Worm (Caenorhabditis elegans) whole organism, young adult: ENCODE measurements around the gene srlf-35.

Experiments used
- B0019.2 ChIP-seq: fragments of 200-800 bp; sonication (Bioruptor generic); conservative IDR thresholded peaks from 2 replicates; pipeline ENCODE4 v1.3.6; 2022; ENCODE audit warnings: missing genetic modification reagents, missing genetic modification characterization, missing compliant biosample characterization
- B0261.1 ChIP-seq: sonication (generic microtip); optimal IDR thresholded peaks from 2 replicates; lab custom pipeline; 2016; ENCODE audit warnings: mild to moderate bottlenecking, missing genetic modification characterization, moderate library complexity, missing compliant biosample characterization
- C17E4.6 ChIP-seq: fragments of 200-800 bp; sonication (Bioruptor generic); IDR thresholded peaks from 2 replicates; pipeline ENCODE4 v1.3.6; 2022; ENCODE audit warnings: missing genetic modification reagents, missing genetic modification characterization, missing compliant biosample characterization
- F10E7.11 ChIP-seq: sonication (generic microtip); optimal IDR thresholded peaks from 2 replicates; lab custom pipeline; 2017; ENCODE audit warnings: mild to moderate bottlenecking, missing genetic modification characterization, moderate library complexity, missing compliant biosample characterization
- F22D6.2 ChIP-seq: sonication (generic microtip); optimal IDR thresholded peaks from 2 replicates; lab custom pipeline; 2016; ENCODE audit warnings: mild to moderate bottlenecking, missing genetic modification characterization, missing compliant biosample characterization
- F37B4.10 ChIP-seq: fragments of 200-800 bp; sonication (Bioruptor generic); IDR thresholded peaks from 2 replicates; pipeline ENCODE4 v1.3.6; 2022; ENCODE audit warnings: missing genetic modification characterization, missing compliant biosample characterization
- F49E8.2 ChIP-seq: sonication (generic microtip); optimal IDR thresholded peaks from 3 replicates; lab custom pipeline; 2017; ENCODE audit warnings: missing genetic modification characterization, mild to moderate bottlenecking, missing compliant biosample characterization, antibody characterized with exemption, moderate library complexity; ENCODE audit not compliant: insufficient read depth
- K11D2.4 ChIP-seq: fragments of 200-800 bp; sonication (Bioruptor generic); IDR thresholded peaks from 2 replicates; pipeline ENCODE4 v1.3.6; 2022; ENCODE audit warnings: missing genetic modification reagents, missing genetic modification characterization, missing compliant biosample characterization
- T07F8.4 ChIP-seq: sonication (generic microtip); optimal IDR thresholded peaks from 2 replicates; lab custom pipeline; 2016; ENCODE audit warnings: mild to moderate bottlenecking, missing genetic modification characterization, moderate library complexity, missing compliant biosample characterization
- Y56A3A.18 ChIP-seq: fragments of 200-800 bp; sonication (Bioruptor generic); IDR thresholded peaks from 2 replicates; pipeline ENCODE4 v1.3.6; 2022; ENCODE audit warnings: missing genetic modification reagents, missing genetic modification characterization, missing compliant biosample characterization
- Y95B8A.8 ChIP-seq: fragments of 200-800 bp; sonication (Bioruptor generic); IDR thresholded peaks from 2 replicates; pipeline ENCODE4 v1.3.6; 2022; ENCODE audit warnings: missing genetic modification reagents, missing genetic modification characterization, missing compliant biosample characterization
- ama-1 ChIP-seq, 3 experiments: fragments of 150-350 bp in 1 of 3; sonication (generic microtip) in 2 of 3; optimal IDR thresholded peaks; 2 replicates each; lab custom pipeline; 2014 to 2018; ENCODE audit warnings: missing biosample characterization in 2 of 3, missing genetic modification characterization in 2 of 3, missing genetic modification reagents in 2 of 3
- aptf-2 ChIP-seq: fragments of 200-800 bp; sonication (Bioruptor generic); conservative IDR thresholded peaks from 2 replicates; pipeline ENCODE4 v1.3.6; 2022; ENCODE audit warnings: missing genetic modification reagents, missing genetic modification characterization, missing compliant biosample characterization
- aptf-3 ChIP-seq: fragments of 200-800 bp; sonication (Bioruptor generic); IDR thresholded peaks from 2 replicates; pipeline ENCODE4 v1.3.6; 2022; ENCODE audit warnings: missing genetic modification characterization, missing compliant biosample characterization
- atf-7 ChIP-seq: sonication (generic microtip); optimal IDR thresholded peaks from 2 replicates; lab custom pipeline; 2017; ENCODE audit warnings: mild to moderate bottlenecking, missing genetic modification characterization, missing compliant biosample characterization
- athp-1 ChIP-seq: sonication (generic microtip); optimal IDR thresholded peaks from 2 replicates; lab custom pipeline; 2017; ENCODE audit warnings: mild to moderate bottlenecking, missing genetic modification characterization, missing compliant biosample characterization
- ceh-40 ChIP-seq: fragments of 200-800 bp; sonication (Bioruptor generic); IDR thresholded peaks from 2 replicates; pipeline ENCODE4 v1.3.6; 2022; ENCODE audit warnings: missing genetic modification characterization, missing compliant biosample characterization
- chd-7 ChIP-seq: sonication (generic microtip); optimal IDR thresholded peaks from 2 replicates; lab custom pipeline; 2016; ENCODE audit warnings: mild to moderate bottlenecking, missing genetic modification characterization, moderate library complexity, missing compliant biosample characterization
- dpl-1 ChIP-seq: fragments of 150-350 bp; optimal IDR thresholded peaks from 2 replicates; lab custom pipeline; 2014; ENCODE audit warnings: missing biosample characterization, missing genetic modification reagents, missing genetic modification characterization
- egl-18 ChIP-seq: fragments of 200-800 bp; sonication (Bioruptor generic); IDR thresholded peaks from 2 replicates; pipeline ENCODE4 v1.3.6; 2022; ENCODE audit warnings: missing genetic modification reagents, missing genetic modification characterization, missing compliant biosample characterization
- hmg-1.2 ChIP-seq: fragments of 200-800 bp; sonication (Bioruptor generic); IDR thresholded peaks from 2 replicates; pipeline ENCODE4 v1.3.6; 2022; ENCODE audit warnings: missing genetic modification reagents, missing genetic modification characterization, missing compliant biosample characterization
- hmg-20 ChIP-seq: fragments of 200-800 bp; sonication (Bioruptor generic); IDR thresholded peaks from 2 replicates; pipeline ENCODE4 v1.3.6; 2022; ENCODE audit warnings: missing genetic modification reagents, missing genetic modification characterization, missing compliant biosample characterization
- lag-1 ChIP-seq: fragments of 200-800 bp; sonication (Bioruptor generic); IDR thresholded peaks from 2 replicates; pipeline ENCODE4 v1.3.6; 2022; ENCODE audit warnings: missing genetic modification reagents, missing genetic modification characterization, missing compliant biosample characterization
- lin-40 ChIP-seq: sonication (generic microtip); optimal IDR thresholded peaks from 2 replicates; lab custom pipeline; 2016; ENCODE audit warnings: missing genetic modification characterization, mild to moderate bottlenecking, missing compliant biosample characterization, missing genotype, missing genetic modification reagents
- lsy-27 ChIP-seq: sonication (generic microtip); optimal IDR thresholded peaks from 2 replicates; lab custom pipeline; 2017; ENCODE audit warnings: missing genetic modification characterization, mild to moderate bottlenecking, missing compliant biosample characterization, antibody characterized with exemption, missing genotype, borderline replicate concordance; ENCODE audit not compliant: insufficient read depth
- madf-10 ChIP-seq: sonication (generic microtip); optimal IDR thresholded peaks from 2 replicates; lab custom pipeline; 2016; ENCODE audit warnings: mild to moderate bottlenecking, missing genetic modification characterization, missing compliant biosample characterization
- madf-3 ChIP-seq: fragments of 200-800 bp; sonication (Bioruptor generic); IDR thresholded peaks from 2 replicates; pipeline ENCODE4 v1.3.6; 2022; ENCODE audit warnings: missing genetic modification reagents, missing genetic modification characterization, missing compliant biosample characterization
- madf-8 ChIP-seq: fragments of 200-800 bp; sonication (Bioruptor generic); conservative IDR thresholded peaks from 2 replicates; pipeline ENCODE4 v1.3.6; 2022; ENCODE audit warnings: missing genetic modification reagents, missing genetic modification characterization, missing compliant biosample characterization
- mcd-1 ChIP-seq: fragments of 200-800 bp; sonication (Bioruptor generic); IDR thresholded peaks from 2 replicates; pipeline ENCODE4 v1.3.6; 2022; ENCODE audit warnings: missing genetic modification reagents, missing genetic modification characterization, missing compliant biosample characterization
- mes-4 ChIP-seq: sonication (generic microtip); optimal IDR thresholded peaks from 2 replicates; lab custom pipeline; 2016; ENCODE audit warnings: missing genotype, missing genetic modification characterization, missing compliant biosample characterization
- nhr-80 ChIP-seq: sonication (generic microtip); optimal IDR thresholded peaks from 2 replicates; lab custom pipeline; 2016; ENCODE audit warnings: missing genetic modification characterization, missing compliant biosample characterization
- repo-1 ChIP-seq: sonication (generic microtip); optimal IDR thresholded peaks from 2 replicates; lab custom pipeline; 2017; ENCODE audit warnings: mild to moderate bottlenecking, missing genetic modification characterization, missing compliant biosample characterization
- sdz-38 ChIP-seq: sonication (generic microtip); optimal IDR thresholded peaks from 2 replicates; lab custom pipeline; 2016; ENCODE audit warnings: missing genotype, missing genetic modification characterization, missing compliant biosample characterization
- snpc-1.1 ChIP-seq: sonication (generic microtip); optimal IDR thresholded peaks from 2 replicates; lab custom pipeline; 2017; ENCODE audit warnings: missing genetic modification characterization, mild to moderate bottlenecking, missing compliant biosample characterization, antibody characterized with exemption, moderate library complexity, missing genotype, missing genetic modification reagents; ENCODE audit not compliant: insufficient read depth
- snpc-4 ChIP-seq, 5 experiments: fragments of 150-350 bp in 1 of 5; sonication (generic microtip) in 4 of 5; optimal IDR thresholded peaks; 2 replicates each; lab custom pipeline; 2014 to 2018; ENCODE audit warnings: missing genetic modification characterization in 5 of 5, missing biosample characterization in 3 of 5, antibody characterized with exemption in 2 of 5, mild to moderate bottlenecking in 2 of 5, missing compliant biosample characterization in 2 of 5, missing genotype in 2 of 5, moderate library complexity in 2 of 5, missing genetic modification reagents in 1 of 5
- sptf-2 ChIP-seq: fragments of 200-800 bp; sonication (Bioruptor generic); optimal IDR thresholded peaks from 2 replicates; lab custom pipeline; 2018; ENCODE audit warnings: mild to moderate bottlenecking, missing genetic modification characterization, missing compliant biosample characterization
- tbp1 ChIP-seq: fragments of 200-800 bp; sonication (Bioruptor generic); optimal IDR thresholded peaks from 2 replicates; lab custom pipeline; 2018; ENCODE audit warnings: mild to moderate bottlenecking, missing genetic modification characterization, missing compliant biosample characterization
- tlf-1 ChIP-seq: fragments of 200-800 bp; sonication (Bioruptor generic); optimal IDR thresholded peaks from 2 replicates; lab custom pipeline; 2018; ENCODE audit warnings: mild to moderate bottlenecking, missing genetic modification characterization, missing compliant biosample characterization
- xnd-1 ChIP-seq: sonication (generic microtip); optimal IDR thresholded peaks from 2 replicates; lab custom pipeline; 2016; ENCODE audit warnings: missing genotype, missing genetic modification reagents, missing genetic modification characterization, missing compliant biosample characterization
- ztf-22 ChIP-seq: fragments of 200-800 bp; sonication (Bioruptor generic); optimal IDR thresholded peaks from 2 replicates; lab custom pipeline; 2018; ENCODE audit warnings: mild to moderate bottlenecking, missing genetic modification characterization, moderate library complexity, missing compliant biosample characterization
- ztf-26 ChIP-seq: sonication (generic microtip); optimal IDR thresholded peaks from 2 replicates; lab custom pipeline; 2017; ENCODE audit warnings: missing genetic modification characterization, missing compliant biosample characterization
- ztf-3 ChIP-seq: fragments of 200-800 bp; sonication (Bioruptor generic); optimal IDR thresholded peaks from 2 replicates; lab custom pipeline; 2018; ENCODE audit warnings: mild to moderate bottlenecking, missing genetic modification characterization, missing compliant biosample characterization
- ztf-6 ChIP-seq: fragments of 200-800 bp; sonication (Bioruptor generic); IDR thresholded peaks from 2 replicates; pipeline ENCODE4 v1.3.6; 2022; ENCODE audit warnings: missing genetic modification reagents, missing genetic modification characterization, missing compliant biosample characterization

srlf-35 gene

ce11 chrV:543169-543568, 39.3 kb downstream of the srlf-35 start, which contains the start of gene C14C6.3:
C14C6.3 (plus strand) TSS chrV:543469.
- TF ChIP-seq Y95B8A.8 (GFP tag; lab: Robert Waterston, UW) (no peak), hmg-1.2 (GFP tag; lab: Robert Waterston, UW) (no peak)

DNA sequence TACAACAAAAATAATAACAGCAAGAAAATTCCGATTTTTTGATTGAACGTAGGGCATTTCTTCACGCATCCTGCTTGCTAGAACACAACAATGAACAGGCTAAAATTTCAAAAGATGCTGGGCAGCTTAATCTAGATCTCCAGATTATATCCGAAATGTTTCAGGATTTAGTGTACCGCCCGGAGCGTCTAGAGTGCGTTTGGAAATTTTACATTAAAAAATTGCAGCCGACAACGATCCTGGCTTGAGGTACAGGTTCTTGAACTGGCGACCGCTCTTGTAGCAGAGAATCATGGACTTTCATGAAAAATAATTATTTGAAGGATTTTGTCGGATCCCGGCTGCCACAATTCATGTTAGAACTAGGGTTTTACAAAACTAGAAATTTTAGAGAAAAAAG, 44.2 kb downstream of the srlf-35 start, which contains the start of gene C14C6.6:
Gene C14C6.6 (minus strand): TSS at position 101 of the 400 bp plus-strand sequence.
- TF ChIP-seq B0019.2 (GFP tag; lab: Robert Waterston, UW) (no peak), snpc-1.1 (tag; lab: Kevin White, UChicago) (no peak), hmg-20 (GFP tag; lab: Robert Waterston, UW) (no peak), nhr-80 (tag; lab: Kevin White, UChicago) (no peak), lin-40 (no peak), mcd-1 (no peak), atf-7 (no peak), lsy-27 (tag; lab: Kevin White, UChicago) (no peak), K11D2.4 (GFP tag; lab: Robert Waterston, UW) (no peak), madf-8 (GFP tag; lab: Robert Waterston, UW) (no peak), snpc-4 (GFP tag; optimal IDR thresholded peaks at IDR 0.05; lab: Kevin White, UChicago) (no peak), snpc-4 (tag; optimal IDR thresholded peaks at IDR 0.05; lab: Kevin White, UChicago) (no peak), tlf-1 (GFP tag; lab: Kevin White, UChicago) (no peak), C17E4.6 (GFP tag; lab: Robert Waterston, UW) (no peak), madf-3 (GFP tag; lab: Robert Waterston, UW) (no peak), aptf-2 (GFP tag; lab: Robert Waterston, UW) (no peak), B0261.1 (tag; lab: Kevin White, UChicago) (no peak), hmg-1.2 (GFP tag; lab: Robert Waterston, UW) (no peak), athp-1 (no peak), aptf-3 (GFP tag; lab: Robert Waterston, UW) (no peak), tbp1 (GFP tag; lab: Kevin White, UChicago) (no peak)

DNA sequence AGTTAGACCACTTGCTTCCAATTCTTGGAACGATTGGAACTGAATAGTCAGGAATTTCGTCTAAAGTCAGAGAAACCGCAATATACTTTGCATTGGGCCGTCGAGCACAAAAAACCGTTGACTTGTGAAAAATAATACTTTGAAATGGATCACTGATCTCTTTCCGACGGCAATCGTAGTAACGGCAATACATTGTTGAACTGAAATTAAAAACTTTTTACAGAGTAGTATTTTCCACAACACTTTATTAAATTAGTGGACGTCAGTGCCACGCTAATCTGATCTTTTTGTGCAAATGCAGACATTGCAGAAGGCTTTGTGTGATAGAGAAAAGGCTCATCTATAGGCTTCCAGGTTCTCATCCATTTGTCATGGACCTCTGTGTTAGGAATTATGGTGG, 48.6 kb downstream of the srlf-35 start:
- no peak for TF ChIP-seq lag-1 (GFP tag; lab: Robert Waterston, UW)
- TF ChIP-seq F10E7.11 (tag; lab: Kevin White, UChicago): no peak
- no peak for TF ChIP-seq chd-7
- no peak for TF ChIP-seq hmg-20 (GFP tag; lab: Robert Waterston, UW)
- no peak for TF ChIP-seq ztf-26
- TF ChIP-seq dpl-1 (GFP tag; lab: Kevin White, UChicago): no peak
- no peak for TF ChIP-seq sptf-2
- no peak for TF ChIP-seq snpc-4 (GFP tag; optimal IDR thresholded peaks at IDR 0.05; lab: Kevin White, UChicago)
- TF ChIP-seq snpc-4 (tag; optimal IDR thresholded peaks at IDR 0.05; lab: Kevin White, UChicago): no peak

DNA sequence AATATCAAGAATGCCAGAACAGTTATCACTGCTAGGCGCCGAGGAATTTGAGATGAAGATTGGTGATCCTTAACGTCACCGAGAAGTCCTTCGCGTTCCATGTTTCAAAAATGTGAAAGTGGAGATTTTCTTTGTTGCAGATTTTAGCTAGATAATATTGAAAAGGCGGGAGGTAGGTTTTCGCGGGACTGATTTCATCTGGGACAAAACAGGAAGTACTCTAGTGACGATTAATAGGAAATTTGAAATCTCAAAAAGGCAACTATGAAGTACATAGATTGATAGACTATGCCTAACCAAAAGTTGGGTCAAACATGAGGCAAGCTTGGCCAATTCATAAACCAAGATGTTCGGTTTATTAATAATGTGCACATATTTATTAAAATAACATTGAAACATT, 49.2 kb downstream of the srlf-35 start, which contains the start of gene C14C6.8:
Gene C14C6.8 (minus strand): TSS at position 101 of the 400 bp plus-strand sequence.
- TF ChIP-seq T07F8.4 (tag; lab: Kevin White, UChicago) (no peak), xnd-1 (tag; lab: Kevin White, UChicago) (no peak), Y56A3A.18 (GFP tag; lab: Robert Waterston, UW) (no peak), F22D6.2 (tag; lab: Kevin White, UChicago) (no peak), mcd-1 (no peak), ztf-6 (no peak), repo-1 (tag; lab: Kevin White, UChicago) (no peak), ama-1 (optimal IDR thresholded peaks at IDR 0.05; lab: Kevin White, UChicago) (no peak), ama-1 (GFP tag; optimal IDR thresholded peaks at IDR 0.05; lab: Kevin White, UChicago) (no peak), ztf-3 (GFP tag; lab: Kevin White, UChicago) (no peak), F37B4.10 (GFP tag; lab: Robert Waterston, UW) (no peak), egl-18 (GFP tag; lab: Robert Waterston, UW) (no peak), sdz-38 (no peak), madf-10 (tag; lab: Kevin White, UChicago) (no peak), ceh-40 (GFP tag; lab: Robert Waterston, UW) (no peak), F49E8.2 (no peak), mes-4 (tag; lab: Kevin White, UChicago) (no peak), ztf-22 (GFP tag; lab: Kevin White, UChicago) (no peak)
